Fruit fly (Drosophila melanogaster) whole organism, prepupa: Measurements from ENCODE around the gene skl.

Source experiments
- Blimp-1 ChIP-seq: fragments of 200-800 bp; sonication (Bioruptor generic); optimal IDR thresholded peaks from 3 replicates; lab custom pipeline; 2017; ENCODE audit warnings: missing biosample characterization, missing genetic modification characterization, mild to moderate bottlenecking, moderate library complexity, missing genetic modification reagents
- CG10631 ChIP-seq: fragments of 200-800 bp; sonication (Bioruptor generic); optimal IDR thresholded peaks from 2 replicates; lab custom pipeline; 2016; ENCODE audit warnings: missing biosample characterization, missing genetic modification characterization
- CG10669 ChIP-seq: fragments of 200-800 bp; sonication (Bioruptor generic); optimal IDR thresholded peaks from 3 replicates; lab custom pipeline; 2018; ENCODE audit warnings: missing biosample characterization, mild to moderate bottlenecking, missing genetic modification characterization, moderate library complexity
- CG11902 ChIP-seq: fragments of 200-800 bp; sonication (Bioruptor generic); optimal IDR thresholded peaks from 3 replicates; lab custom pipeline; 2016; ENCODE audit warnings: missing biosample characterization, missing genetic modification characterization
- CG16779 ChIP-seq: fragments of 200-800 bp; sonication (Bioruptor generic); optimal IDR thresholded peaks from 3 replicates; lab custom pipeline; 2017; ENCODE audit warnings: missing biosample characterization, mild to moderate bottlenecking, missing genetic modification characterization
- CG3032 ChIP-seq: fragments of 200-800 bp; optimal IDR thresholded peaks from 2 replicates; lab custom pipeline; 2019; ENCODE audit warnings: missing biosample characterization, mild to moderate bottlenecking, missing genetic modification characterization, moderate library complexity
- CG31627 ChIP-seq: fragments of 200-800 bp; sonication (Bioruptor generic); optimal IDR thresholded peaks from 3 replicates; lab custom pipeline; 2016; ENCODE audit warnings: missing biosample characterization, missing genetic modification characterization
- CG32006 ChIP-seq: fragments of 200-800 bp; sonication (Bioruptor generic); optimal IDR thresholded peaks from 3 replicates; lab custom pipeline; 2017; ENCODE audit warnings: missing biosample characterization, mild to moderate bottlenecking, missing genetic modification characterization
- CG34406 ChIP-seq: fragments of 200-800 bp; sonication (Bioruptor generic); optimal IDR thresholded peaks from 3 replicates; lab custom pipeline; 2016; ENCODE audit warnings: missing biosample characterization, missing genetic modification characterization
- CG3919 ChIP-seq: fragments of 200-800 bp; sonication (Bioruptor generic); optimal IDR thresholded peaks from 3 replicates; lab custom pipeline; 2016; ENCODE audit warnings: missing biosample characterization, missing genetic modification characterization
- CG4318 ChIP-seq: fragments of 200-800 bp; sonication (Bioruptor generic); optimal IDR thresholded peaks from 3 replicates; lab custom pipeline; 2017; ENCODE audit warnings: missing biosample characterization, mild to moderate bottlenecking, missing genetic modification characterization
- CG6163 ChIP-seq: fragments of 200-800 bp; sonication (Bioruptor generic); IDR thresholded peaks from 3 replicates; pipeline ENCODE4 v1.3.6; 2022; ENCODE audit warnings: missing biosample characterization, missing genetic modification characterization
- CG6792 ChIP-seq: fragments of 200-800 bp; sonication (Bioruptor generic); optimal IDR thresholded peaks from 3 replicates; lab custom pipeline; 2016; ENCODE audit warnings: missing biosample characterization, missing genetic modification characterization
- CG6808 ChIP-seq: fragments of 200-800 bp; sonication (Bioruptor generic); optimal IDR thresholded peaks from 3 replicates; lab custom pipeline; 2017; ENCODE audit warnings: missing biosample characterization, missing genetic modification characterization, mild to moderate bottlenecking, moderate library complexity, missing genetic modification reagents
- CG6854 ChIP-seq: fragments of 200-800 bp; sonication (Bioruptor generic); optimal IDR thresholded peaks from 2 replicates; lab custom pipeline; 2017; ENCODE audit warnings: missing biosample characterization, mild to moderate bottlenecking, missing genetic modification characterization
- CG8319 ChIP-seq: fragments of 200-800 bp; sonication (Bioruptor generic); optimal IDR thresholded peaks from 3 replicates; lab custom pipeline; 2016; ENCODE audit warnings: missing biosample characterization, missing genetic modification characterization
- CG8632 ChIP-seq: fragments of 200-800 bp; sonication (Bioruptor generic); optimal IDR thresholded peaks from 3 replicates; lab custom pipeline; 2016; ENCODE audit warnings: missing biosample characterization, missing genetic modification characterization
- CG9139 ChIP-seq: fragments of 200-800 bp; sonication (Bioruptor generic); optimal IDR thresholded peaks from 3 replicates; lab custom pipeline; 2017; ENCODE audit warnings: missing biosample characterization, mild to moderate bottlenecking, missing genetic modification characterization
- Eip75B ChIP-seq: fragments of 200-800 bp; sonication (Bioruptor generic); optimal IDR thresholded peaks from 3 replicates; lab custom pipeline; 2016; ENCODE audit warnings: missing biosample characterization, missing genetic modification characterization
- Eip78C ChIP-seq: fragments of 200-800 bp; sonication (Bioruptor generic); peaks from one replicate; lab custom pipeline; 2016; ENCODE audit warnings: missing biosample characterization, missing genetic modification characterization
- Eip93F ChIP-seq: fragments of 200-800 bp; sonication (Bioruptor generic); optimal IDR thresholded peaks from 2 replicates; lab custom pipeline; 2016; ENCODE audit warnings: missing biosample characterization, mild to moderate bottlenecking, missing genetic modification characterization
- Ets21C ChIP-seq: fragments of 200-800 bp; sonication (Bioruptor generic); optimal IDR thresholded peaks from 3 replicates; lab custom pipeline; 2016; ENCODE audit warnings: missing biosample characterization, missing genetic modification characterization
- Ets96B ChIP-seq: fragments of 200-800 bp; optimal IDR thresholded peaks from 2 replicates; lab custom pipeline; 2019; ENCODE audit warnings: missing biosample characterization, mild to moderate bottlenecking, missing genetic modification characterization, moderate library complexity
- Hr38 ChIP-seq: sonication (Bioruptor generic); optimal IDR thresholded peaks from 2 replicates; lab custom pipeline; 2016; ENCODE audit warnings: missing biosample characterization, missing genetic modification characterization
- Lpt ChIP-seq: fragments of 200-800 bp; sonication (Bioruptor generic); optimal IDR thresholded peaks from 3 replicates; lab custom pipeline; 2016; ENCODE audit warnings: missing biosample characterization, missing genetic modification characterization
- Met ChIP-seq: fragments of 200-800 bp; sonication (Bioruptor generic); optimal IDR thresholded peaks from 3 replicates; lab custom pipeline; 2016; ENCODE audit warnings: missing biosample characterization, missing genetic modification characterization
- OdsH ChIP-seq: fragments of 200-800 bp; sonication (Bioruptor generic); optimal IDR thresholded peaks from 3 replicates; lab custom pipeline; 2016; ENCODE audit warnings: missing biosample characterization, missing genetic modification characterization
- Smox ChIP-seq: fragments of 200-800 bp; sonication (Bioruptor generic); optimal IDR thresholded peaks from 3 replicates; lab custom pipeline; 2016; ENCODE audit warnings: missing biosample characterization, missing genetic modification characterization
- Sox102F ChIP-seq: fragments of 200-800 bp; sonication (Bioruptor generic); optimal IDR thresholded peaks from 2 replicates; lab custom pipeline; 2016; ENCODE audit warnings: missing biosample characterization, mild to moderate bottlenecking, missing genetic modification characterization
- Sox14 ChIP-seq: fragments of 200-800 bp; sonication (Bioruptor generic); optimal IDR thresholded peaks from 3 replicates; lab custom pipeline; 2016; ENCODE audit warnings: missing biosample characterization, missing genetic modification characterization
- Sox15 ChIP-seq: fragments of 200-800 bp; sonication (Bioruptor generic); optimal IDR thresholded peaks from 3 replicates; lab custom pipeline; 2016; ENCODE audit warnings: missing biosample characterization, missing genetic modification characterization
- achi ChIP-seq: fragments of 200-800 bp; sonication (Bioruptor generic); optimal IDR thresholded peaks from 3 replicates; lab custom pipeline; 2016; ENCODE audit warnings: missing biosample characterization, missing genetic modification characterization
- dsx ChIP-seq: fragments of 200-800 bp; optimal IDR thresholded peaks from 3 replicates; lab custom pipeline; 2019; ENCODE audit warnings: missing biosample characterization, mild to moderate bottlenecking, missing genetic modification characterization, moderate library complexity; ENCODE audit not compliant: poor library complexity, severe bottlenecking
- eg ChIP-seq: fragments of 200-800 bp; sonication (Bioruptor generic); IDR thresholded peaks from 3 replicates; pipeline ENCODE4 v1.3.6; 2022; ENCODE audit warnings: missing biosample characterization, missing genetic modification characterization
- esn ChIP-seq: fragments of 200-800 bp; sonication (Bioruptor generic); optimal IDR thresholded peaks from 2 replicates; lab custom pipeline; 2016; ENCODE audit warnings: missing biosample characterization, mild to moderate bottlenecking, missing genetic modification characterization, moderate library complexity
- fkh ChIP-seq: fragments of 200-800 bp; sonication (Bioruptor generic); optimal IDR thresholded peaks from 3 replicates; lab custom pipeline; 2017; ENCODE audit warnings: missing biosample characterization, mild to moderate bottlenecking, missing genetic modification characterization, moderate library complexity
- lz ChIP-seq: fragments of 200-800 bp; sonication (Bioruptor generic); optimal IDR thresholded peaks from 3 replicates; lab custom pipeline; 2016; ENCODE audit warnings: missing biosample characterization, missing genetic modification characterization
- salr ChIP-seq, 2 experiments: fragments of 200-800 bp; sonication (Bioruptor generic); optimal IDR thresholded peaks; 3 replicates each; lab custom pipeline; 2016 to 2018; ENCODE audit warnings: missing biosample characterization in 2 of 2, missing genetic modification characterization in 2 of 2, mild to moderate bottlenecking in 1 of 2
- ss ChIP-seq, 2 experiments: fragments of 200-800 bp; sonication (Bioruptor generic); optimal IDR thresholded peaks; 2 replicates in 1 of 2; 3 replicates in 1 of 2; lab custom pipeline; 2017 to 2018; ENCODE audit warnings: mild to moderate bottlenecking in 2 of 2, missing biosample characterization in 2 of 2, missing genetic modification characterization in 2 of 2, moderate library complexity in 1 of 2
- topi ChIP-seq: fragments of 200-800 bp; sonication (Bioruptor generic); optimal IDR thresholded peaks from 3 replicates; lab custom pipeline; 2016; ENCODE audit warnings: missing biosample characterization, missing genetic modification characterization

The skl gene

DNA sequence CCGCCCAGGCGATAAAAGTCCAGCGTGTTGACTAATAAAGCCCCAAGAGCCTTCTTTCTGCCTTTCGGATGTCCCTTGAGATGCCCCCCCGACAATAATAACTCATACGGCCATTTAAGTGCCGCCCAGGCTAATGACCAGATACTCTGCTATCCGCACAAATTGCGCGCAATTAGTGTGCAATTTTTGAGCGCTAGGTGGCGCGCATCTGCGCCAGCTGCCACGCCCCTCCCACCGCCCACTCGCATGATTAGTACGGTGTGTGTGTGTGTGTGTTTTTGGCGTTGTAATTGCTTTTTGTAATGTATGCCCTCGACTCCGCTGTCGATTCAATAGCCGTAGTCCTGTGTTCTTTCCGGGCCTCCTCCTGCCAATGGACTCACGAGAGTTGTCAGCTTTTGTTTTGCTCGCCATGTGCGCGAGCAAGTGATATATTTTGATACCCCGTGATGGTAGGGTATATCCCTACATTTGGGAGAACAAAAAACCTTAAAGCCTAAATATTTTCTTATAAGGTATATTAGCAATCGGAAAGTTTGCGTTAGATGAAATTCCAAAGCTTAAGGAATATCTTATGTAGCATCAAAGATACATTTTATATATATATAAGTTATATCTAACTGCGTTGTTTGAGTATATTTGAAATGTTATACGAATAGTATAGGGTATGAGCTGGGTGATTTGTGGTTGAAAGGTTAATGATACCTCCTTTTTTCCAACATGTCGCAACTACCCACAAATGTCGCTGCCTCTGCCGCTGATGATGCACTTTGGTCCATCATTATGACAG is 34.0 kb downstream of the skl start (continued):
- peak; percentile 35 for TF ChIP-seq CG11902 (GFP tag; lab: Kevin White, UChicago)
- peak; percentile 54 for TF ChIP-seq Ets96B (tag; lab: Kevin White, UChicago)
- TF ChIP-seq dsx (GFP tag; lab: Kevin White, UChicago) = peak; percentile 27
- TF ChIP-seq CG10669 (GFP tag; lab: Kevin White, UChicago) = peak; percentile 30
- TF ChIP-seq CG6792 (GFP tag; lab: Kevin White, UChicago) = peak; percentile 43
- TF ChIP-seq Sox15 (GFP tag; lab: Kevin White, UChicago) = peak; percentile 37
- TF ChIP-seq Lpt = no peak
- peak; percentile 54 for TF ChIP-seq Met (GFP tag; lab: Kevin White, UChicago)
- peak; percentile 21 to 61 for TF ChIP-seq ss (GFP tag; optimal IDR thresholded peaks at IDR 0.05; lab: Kevin White, UChicago)
- no peak for TF ChIP-seq CG6854 (GFP tag; lab: Kevin White, UChicago)
- TF ChIP-seq CG3919 (GFP tag; lab: Kevin White, UChicago) = peak; percentile 22
- peak; percentile 49 for TF ChIP-seq Ets21C (GFP tag; lab: Kevin White, UChicago)
- peak; percentile 38 for TF ChIP-seq CG3032 (tag; lab: Kevin White, UChicago)
- peak; percentile 26 for TF ChIP-seq CG8632 (GFP tag; lab: Kevin White, UChicago)
- no peak for TF ChIP-seq CG9139
- peak; percentile 71 for TF ChIP-seq CG31627 (GFP tag; lab: Kevin White, UChicago)
- TF ChIP-seq CG6808 (GFP tag; lab: Kevin White, UChicago) = peak; percentile 33
- peak; percentile 53 for TF ChIP-seq Sox14 (GFP tag; lab: Kevin White, UChicago)
- TF ChIP-seq Smox (GFP tag; lab: Kevin White, UChicago) = peak; percentile 58
- TF ChIP-seq Blimp-1 (GFP tag; lab: Kevin White, UChicago) = no peak
- peak in 1 of 2 experiments; percentile 8 for TF ChIP-seq salr (GFP tag; optimal IDR thresholded peaks at IDR 0.05; lab: Kevin White, UChicago)
- TF ChIP-seq Eip93F (GFP tag; lab: Kevin White, UChicago) = no peak
- TF ChIP-seq Sox102F (GFP tag; lab: Kevin White, UChicago) = peak; percentile 41
- TF ChIP-seq lz (GFP tag; lab: Kevin White, UChicago) = peak; percentile 33
- TF ChIP-seq eg (GFP tag; lab: Robert Waterston, UW) = no peak
- peak; percentile 57 for TF ChIP-seq OdsH
- TF ChIP-seq, all 60 proteins: peak for 37

DNA sequence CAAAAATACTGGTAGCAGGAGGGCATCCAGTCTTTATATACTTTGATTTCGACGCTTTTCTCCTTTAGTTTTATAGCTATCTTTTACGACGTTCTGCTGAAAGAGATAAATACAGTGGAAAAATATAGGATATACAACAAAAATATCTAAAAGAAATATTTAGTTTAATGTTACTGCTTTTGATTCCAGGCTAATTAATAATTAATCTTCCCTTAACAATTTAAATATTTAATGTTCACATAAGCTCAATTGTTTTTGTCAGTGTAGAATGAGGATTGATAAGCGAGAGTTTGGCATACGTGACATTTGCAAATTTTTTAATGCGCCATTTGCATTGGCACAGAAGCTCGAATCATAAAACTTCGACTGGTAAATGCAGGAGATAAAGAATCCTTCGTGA is 35.4 kb downstream of the skl start:
- peak; percentile 1 for TF ChIP-seq CG31627 (GFP tag; lab: Kevin White, UChicago)
- no peak for TF ChIP-seq CG16779 (tag; lab: Kevin White, UChicago)
- no peak for TF ChIP-seq ss (GFP tag; optimal IDR thresholded peaks at IDR 0.05; lab: Kevin White, UChicago)
- TF ChIP-seq Met (GFP tag; lab: Kevin White, UChicago) = peak; percentile 17
- peak; percentile 6 for TF ChIP-seq CG10669 (GFP tag; lab: Kevin White, UChicago)
- peak; percentile 35 for TF ChIP-seq Eip78C
- peak; percentile 8 for TF ChIP-seq lz (GFP tag; lab: Kevin White, UChicago)
- no peak for TF ChIP-seq Eip75B
- no peak for TF ChIP-seq esn (GFP tag; lab: Kevin White, UChicago)
- TF ChIP-seq topi = no peak
- peak; percentile 12 for TF ChIP-seq CG10631 (GFP tag; lab: Kevin White, UChicago)

dm6 chr3L:18402628-18403587 is 36.8 kb downstream of the skl start:
- TF ChIP-seq CG6808 (GFP tag; lab: Kevin White, UChicago) (peak; percentile 57), esn (GFP tag; lab: Kevin White, UChicago) (peak; percentile 34), CG8319 (GFP tag; lab: Kevin White, UChicago) (no peak), Met (GFP tag; lab: Kevin White, UChicago) (peak; percentile 45), CG16779 (tag; lab: Kevin White, UChicago) (no peak), salr (GFP tag; optimal IDR thresholded peaks at IDR 0.05; lab: Kevin White, UChicago) (peak in 1 of 2 experiments; percentile 58), CG6163 (GFP tag; lab: Robert Waterston, UW) (0 out of 3 replicates have a peak, but pooled peaks have one; percentile 5), Eip93F (GFP tag; lab: Kevin White, UChicago) (no peak), achi (GFP tag; lab: Kevin White, UChicago) (peak; percentile 49), Smox (GFP tag; lab: Kevin White, UChicago) (peak; percentile 6), CG6792 (GFP tag; lab: Kevin White, UChicago) (peak; percentile 46), Hr38 (no peak), OdsH (peak; percentile 28), CG4318 (peak; percentile 29), ss (GFP tag; optimal IDR thresholded peaks at IDR 0.05; lab: Kevin White, UChicago) (peak; percentile 33 to 59), CG10669 (GFP tag; lab: Kevin White, UChicago) (peak; percentile 44), fkh (GFP tag; lab: Kevin White, UChicago) (peak; percentile 95), CG8632 (GFP tag; lab: Kevin White, UChicago) (peak; percentile 46), eg (GFP tag; lab: Robert Waterston, UW) (no peak), CG32006 (peak; percentile 70), CG34406 (GFP tag; lab: Kevin White, UChicago) (peak; percentile 54), CG3032 (tag; lab: Kevin White, UChicago) (peak; percentile 91), CG10631 (GFP tag; lab: Kevin White, UChicago) (peak; percentile 48)
